Fruit fly (Drosophila melanogaster) whole organism, pupa: ENCODE measurements around the gene SkpA.

Experiments
- CG12605 ChIP-seq: fragments of 200-800 bp; sonication (Bioruptor generic); IDR thresholded peaks from 2 replicates; pipeline ENCODE4 v1.3.6; 2022; ENCODE audit warnings: missing biosample characterization, missing genetic modification characterization
- CG14655 ChIP-seq: fragments of 200-800 bp; sonication (Bioruptor generic); optimal IDR thresholded peaks from 3 replicates; lab custom pipeline; 2017; ENCODE audit warnings: mild to moderate bottlenecking, missing biosample characterization, missing genetic modification reagents, missing genetic modification characterization
- CG32121 ChIP-seq: fragments of 200-800 bp; sonication (Bioruptor generic); IDR thresholded peaks from 2 replicates; pipeline ENCODE4 v1.3.6; 2022; ENCODE audit warnings: missing biosample characterization, missing genetic modification characterization
- CG34367 ChIP-seq: fragments of 200-800 bp; sonication (Bioruptor generic); optimal IDR thresholded peaks from 2 replicates; lab custom pipeline; 2018; ENCODE audit warnings: missing biosample characterization, mild to moderate bottlenecking, missing genetic modification characterization
- EcR ChIP-seq: fragments of 200-800 bp; sonication (Bioruptor generic); optimal IDR thresholded peaks from 3 replicates; lab custom pipeline; 2019; ENCODE audit warnings: missing biosample characterization, missing genetic modification characterization, mild to moderate bottlenecking, moderate library complexity, missing genetic modification reagents
- Pif1A ChIP-seq: fragments of 200-800 bp; sonication (Bioruptor generic); optimal IDR thresholded peaks from 3 replicates; lab custom pipeline; 2016; ENCODE audit warnings: missing biosample characterization, missing genetic modification characterization
- gl ChIP-seq: fragments of 200-800 bp; sonication (Bioruptor generic); optimal IDR thresholded peaks from 2 replicates; lab custom pipeline; 2018; ENCODE audit warnings: missing biosample characterization, mild to moderate bottlenecking, missing genetic modification characterization

DNA sequence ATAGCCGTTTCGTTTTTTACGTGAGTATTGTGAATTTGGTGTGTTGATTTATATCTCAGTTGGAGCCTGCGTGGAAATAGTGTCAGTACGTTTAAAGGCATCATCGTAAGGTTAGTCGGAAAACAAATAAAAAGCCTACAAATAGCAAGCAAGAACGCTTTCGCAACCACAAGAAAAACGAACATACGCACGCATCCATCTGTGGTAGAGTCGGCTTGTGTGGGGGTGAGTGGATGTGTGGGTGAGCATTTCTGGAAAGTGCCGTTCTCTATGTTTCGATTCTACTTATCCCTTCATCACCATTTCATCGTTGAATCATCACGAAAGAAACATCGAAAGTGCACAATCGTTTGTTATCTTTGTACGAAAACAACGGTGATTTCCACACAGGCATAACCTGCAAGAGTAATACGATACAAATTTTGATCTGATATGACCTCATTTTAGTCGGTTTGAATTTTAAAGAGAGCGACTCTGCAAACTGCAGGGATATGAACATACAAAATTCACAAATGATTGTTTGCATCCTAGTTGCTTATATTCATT is 539 bp downstream of the SkpA start:
- no peak for TF ChIP-seq Pif1A (GFP tag; lab: Kevin White, UChicago)
- TF ChIP-seq CG12605: no peak
- no peak for TF ChIP-seq EcR (GFP tag; lab: Kevin White, UChicago)
- TF ChIP-seq CG34367 (tag; lab: Kevin White, UChicago): no peak
- TF ChIP-seq CG32121 (GFP tag; lab: Robert Waterston, UW): no peak
- no peak for TF ChIP-seq gl (tag; lab: Kevin White, UChicago)
- TF ChIP-seq CG14655 (GFP tag; lab: Kevin White, UChicago): no peak
